Fruit fly (Drosophila melanogaster): ENCODE measurements around the gene asun.

The asun gene

dm6 chr3R:16277543-16277942, 13.5 kb downstream of the asun start:
- 0 out of 2 replicates have a peak, but pooled peaks have one; percentile 8 for TF ChIP-seq CG15336 (GFP tag; IDR thresholded peaks at IDR 0.05)
- peak; percentile 27 for TF ChIP-seq Eip78C (GFP tag)
- TF ChIP-seq CG31627 (GFP tag; optimal IDR thresholded peaks at IDR 0.05) = no peak
- TF ChIP-seq eg (GFP tag; IDR thresholded peaks at IDR 0.05) = peak; percentile 51; the same call in 1 of the 3 replicates
- TF ChIP-seq fkh (GFP tag; optimal IDR thresholded peaks at IDR 0.05) = peak; percentile 53

- no peak for TF ChIP-seq Eip75B (GFP tag; optimal IDR thresholded peaks at IDR 0.05)
- peak; percentile 44 for TF ChIP-seq Eip78C (GFP tag)
- peak; percentile 88 for TF ChIP-seq svp (GFP tag)
- no peak for TF ChIP-seq CG11902 (GFP tag; optimal IDR thresholded peaks at IDR 0.05)
- TF ChIP-seq eg (GFP tag; IDR thresholded peaks at IDR 0.05) = 0 out of 3 replicates have a peak, but pooled peaks have one; percentile 25
Measured at dm6 chr3R:16279382-16279932, 15.4 kb downstream of the asun start.

- TF ChIP-seq cyc (GFP tag; optimal IDR thresholded peaks at IDR 0.05) (peak; percentile 99), Eip93F (GFP tag; optimal IDR thresholded peaks at IDR 0.05) (peak; percentile 97), CG8119 (GFP tag; IDR thresholded peaks at IDR 0.05) (peak; percentile 100), CG6163 (GFP tag; IDR thresholded peaks at IDR 0.05) (peak; percentile 100), CG16779 (tag; optimal IDR thresholded peaks at IDR 0.05) (peak; percentile 99), Lpt (GFP tag; optimal IDR thresholded peaks at IDR 0.05) (peak; percentile 99), Gug (GFP tag; IDR thresholded peaks at IDR 0.05) (peak; percentile 99), Eip75B (GFP tag; optimal IDR thresholded peaks at IDR 0.05) (peak; percentile 100), fkh (GFP tag; optimal IDR thresholded peaks at IDR 0.05) (peak; percentile 87), dsx (GFP tag; optimal IDR thresholded peaks at IDR 0.05; ENCODE audit: poor library complexity, severe bottlenecking) (peak; percentile 99), CG34406 (GFP tag; optimal IDR thresholded peaks at IDR 0.05) (peak; percentile 100), CG11902 (GFP tag; optimal IDR thresholded peaks at IDR 0.05) (peak; percentile 99), Ets21C (GFP tag; optimal IDR thresholded peaks at IDR 0.05) (peak; percentile 99), Smox (GFP tag; optimal IDR thresholded peaks at IDR 0.05) (peak; percentile 100), CG6854 (GFP tag; optimal IDR thresholded peaks at IDR 0.05) (peak; percentile 98), Eip78C (GFP tag) (peak; percentile 100), achi (GFP tag; optimal IDR thresholded peaks at IDR 0.05) (peak; percentile 99), CG10631 (GFP tag; optimal IDR thresholded peaks at IDR 0.05) (peak; percentile 100), Sox14 (GFP tag; optimal IDR thresholded peaks at IDR 0.05) (peak; percentile 100), CG32006 (GFP tag; optimal IDR thresholded peaks at IDR 0.05) (peak; percentile 99), CG3032 (tag; optimal IDR thresholded peaks at IDR 0.05) (peak; percentile 99), Hr38 (GFP tag; optimal IDR thresholded peaks at IDR 0.05) (peak; percentile 95), Sox102F (GFP tag; optimal IDR thresholded peaks at IDR 0.05) (peak; percentile 100), acj6 (GFP tag; optimal IDR thresholded peaks at IDR 0.05) (peak; percentile 100), CG1621 (tag; optimal IDR thresholded peaks at IDR 0.05) (peak; percentile 98), CG7368 (GFP tag; optimal IDR thresholded peaks at IDR 0.05) (peak; percentile 99), CG8632 (GFP tag; optimal IDR thresholded peaks at IDR 0.05) (peak; percentile 100), CG15336 (GFP tag; IDR thresholded peaks at IDR 0.05) (peak; percentile 100), eg (GFP tag; IDR thresholded peaks at IDR 0.05) (peak; percentile 100), topi (GFP tag; optimal IDR thresholded peaks at IDR 0.05) (peak; percentile 100), net (GFP tag; optimal IDR thresholded peaks at IDR 0.05) (peak; percentile 100), ss (GFP tag; optimal IDR thresholded peaks at IDR 0.05) (peak; percentile 99), Ets96B (tag; optimal IDR thresholded peaks at IDR 0.05) (peak; percentile 100), Hr4 (GFP tag; optimal IDR thresholded peaks at IDR 0.05) (peak; percentile 99), dac (GFP tag; optimal IDR thresholded peaks at IDR 0.05) (peak; percentile 92), CG11294 (GFP tag; IDR thresholded peaks at IDR 0.05) (peak; percentile 99), CG11762 (GFP tag; optimal IDR thresholded peaks at IDR 0.05; ENCODE audit: insufficient read depth) (peak; percentile 99), esn (GFP tag; optimal IDR thresholded peaks at IDR 0.05) (peak; percentile 100), pdm3 (GFP tag; optimal IDR thresholded peaks at IDR 0.05) (peak; percentile 100), OdsH (GFP tag; optimal IDR thresholded peaks at IDR 0.05) (peak; percentile 100), CG6792 (GFP tag; optimal IDR thresholded peaks at IDR 0.05) (peak; percentile 100), CG31627 (GFP tag; optimal IDR thresholded peaks at IDR 0.05) (peak; percentile 100)
Measured at dm6 chr3R:16280003-16280998, 16.2 kb downstream of the asun start.
